Worm (Caenorhabditis elegans) whole organism, late embryonic: ENCODE data around the gene pccb-1.

Experiments
- ahr-1 ChIP-seq: sonication (generic microtip); optimal IDR thresholded peaks from 2 replicates; lab custom pipeline; 2016; ENCODE audit warnings: missing genetic modification characterization, missing compliant biosample characterization
- ceh-9 ChIP-seq: sonication (generic microtip); optimal IDR thresholded peaks from 2 replicates; lab custom pipeline; 2016; ENCODE audit warnings: mild to moderate bottlenecking, missing genetic modification characterization, inconsistent platforms, missing compliant biosample characterization
- dmd-4 ChIP-seq: sonication (generic microtip); optimal IDR thresholded peaks from 2 replicates; lab custom pipeline; 2016; ENCODE audit warnings: borderline replicate concordance, missing genetic modification characterization, missing compliant biosample characterization
- pha-4 ChIP-seq: fragments of 150-350 bp; optimal IDR thresholded peaks from 2 replicates; lab custom pipeline; 2018; ENCODE audit warnings: missing biosample characterization, missing genetic modification reagents, missing genetic modification characterization
- unc-55 ChIP-seq: sonication (generic microtip); optimal IDR thresholded peaks from 2 replicates; lab custom pipeline; 2017; ENCODE audit warnings: missing biosample characterization, missing genetic modification reagents, missing genetic modification characterization
- zip-5 ChIP-seq: sonication (generic microtip); optimal IDR thresholded peaks from 2 replicates; lab custom pipeline; 2016; ENCODE audit warnings: missing genetic modification characterization, missing compliant biosample characterization
- ztf-16 ChIP-seq: sonication (generic microtip); optimal IDR thresholded peaks from 2 replicates; lab custom pipeline; 2017; ENCODE audit warnings: missing genetic modification characterization, missing compliant biosample characterization

DNA sequence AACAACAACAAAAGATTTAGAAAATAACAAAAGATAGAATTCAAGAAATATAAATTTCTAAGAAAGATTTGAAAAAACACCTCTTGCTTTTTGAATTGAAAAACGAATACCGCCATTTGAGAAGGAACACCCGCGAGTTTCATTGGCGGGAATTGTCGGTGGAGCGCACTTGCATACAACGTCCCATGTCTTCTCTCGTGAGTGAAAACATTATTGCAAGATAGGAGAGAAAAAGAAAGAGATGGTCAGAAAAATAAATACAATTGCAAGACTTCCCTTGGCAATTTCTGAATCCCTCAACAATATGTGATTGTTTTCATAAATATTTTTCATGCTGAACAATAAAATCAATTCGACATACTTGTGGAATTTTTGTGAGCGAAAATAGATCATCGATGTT is 16.8 kb downstream of the pccb-1 start, which contains the start of gene K10B3.5:
- TF ChIP-seq zip-5 (no peak), pha-4 (tag; lab: Kevin White, UChicago) (no peak), ztf-16 (no peak), unc-55 (no peak), dmd-4 (no peak), ahr-1 (tag; lab: Kevin White, UChicago) (no peak), ceh-9 (tag; lab: Kevin White, UChicago) (no peak)
